Fruit fly (Drosophila melanogaster): ENCODE measurements around the gene CG10466.

CG10466 gene

DNA sequence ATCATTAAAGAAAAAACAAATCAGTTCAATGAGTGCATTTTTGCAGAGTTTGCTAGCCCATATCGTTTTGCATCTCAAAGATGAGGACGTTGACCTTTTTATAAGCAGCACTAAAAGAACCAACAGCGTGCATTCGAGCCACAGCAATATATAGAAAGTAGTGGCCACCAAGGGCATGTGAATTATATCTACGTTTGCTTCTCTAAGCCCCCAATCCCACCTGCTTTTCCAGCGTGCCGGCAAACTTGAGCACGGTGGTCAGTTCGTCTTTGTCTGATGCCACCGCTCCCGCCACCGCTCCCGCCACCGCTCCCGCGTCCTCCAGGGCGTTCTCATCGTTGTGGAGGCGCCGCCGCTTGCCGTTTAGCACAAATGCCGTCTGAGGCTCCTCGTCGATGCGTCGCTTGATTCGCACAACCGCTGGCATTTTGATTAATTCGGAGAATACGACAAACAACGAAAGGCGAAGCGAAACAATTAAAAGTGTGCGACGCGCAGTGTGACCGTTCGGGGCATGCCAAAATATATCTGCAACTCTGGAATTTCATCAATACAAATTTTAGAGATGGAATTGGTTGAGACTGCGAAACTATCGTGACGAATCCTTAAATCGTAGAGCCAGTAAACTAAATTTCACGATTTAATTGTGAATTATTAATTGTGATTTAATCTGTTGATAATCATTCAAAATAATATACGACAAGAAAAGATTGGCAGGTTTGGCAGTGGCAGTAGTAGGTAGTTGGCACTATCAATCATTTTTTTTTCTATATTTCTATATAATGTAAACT lies 3.6 kb downstream of the CG10466 start (continued):
- TF ChIP-seq HmgZ (tag; optimal IDR thresholded peaks at IDR 0.05) (peak; percentile 32), NC2β (GFP tag; optimal IDR thresholded peaks at IDR 0.05) (peak; percentile 17), bab2 (GFP tag; optimal IDR thresholded peaks at IDR 0.05) (peak; percentile 48), CG10321 (GFP tag; IDR thresholded peaks at IDR 0.05) (no peak), Stat92E (GFP tag; optimal IDR thresholded peaks at IDR 0.05) (peak in 1 of 3 experiments; percentile 5), stwl (tag; optimal IDR thresholded peaks at IDR 0.05) (peak; percentile 90), CG11723 (GFP tag; optimal IDR thresholded peaks at IDR 0.05) (peak; percentile 24), CG11504 (tag; optimal IDR thresholded peaks at IDR 0.05) (peak; percentile 46), Hmx (GFP tag; optimal IDR thresholded peaks at IDR 0.05) (peak; percentile 36), bcd (GFP tag; optimal IDR thresholded peaks at IDR 0.05) (peak; percentile 39), CG2120 (GFP tag; optimal IDR thresholded peaks at IDR 0.05) (peak; percentile 79), rib (GFP tag; IDR thresholded peaks at IDR 0.05) (no peak), MBD-R2 (GFP tag; IDR thresholded peaks at IDR 0.05) (peak; percentile 92), vfl (GFP tag; optimal IDR thresholded peaks at IDR 0.05) (no peak), CG1024 (GFP tag; IDR thresholded peaks at IDR 0.05) (no peak), twi (tag; optimal IDR thresholded peaks at IDR 0.05) (no peak), CG12299 (tag; optimal IDR thresholded peaks at IDR 0.05) (no peak), tup (GFP tag; optimal IDR thresholded peaks at IDR 0.05) (peak; percentile 34), tx (GFP tag; optimal IDR thresholded peaks at IDR 0.05) (no peak), PHDP (tag; optimal IDR thresholded peaks at IDR 0.05) (peak; percentile 40), mirr (GFP tag; optimal IDR thresholded peaks at IDR 0.05) (no peak), CG3726 (GFP tag; IDR thresholded peaks at IDR 0.05) (no peak), sug (tag; optimal IDR thresholded peaks at IDR 0.05) (peak; percentile 31), dimm (GFP tag; IDR thresholded peaks at IDR 0.05) (no peak), luna (GFP tag; optimal IDR thresholded peaks at IDR 0.05) (no peak), pb (GFP tag; optimal IDR thresholded peaks at IDR 0.05) (no peak), Xbp1 (GFP tag; optimal IDR thresholded peaks at IDR 0.05) (peak; percentile 68), br (optimal IDR thresholded peaks at IDR 0.05) (no peak), tin (GFP tag; optimal IDR thresholded peaks at IDR 0.05) (peak; percentile 56), abd-A (tag; optimal IDR thresholded peaks at IDR 0.05) (no peak), Ada2b (GFP tag; IDR thresholded peaks at IDR 0.05) (no peak), Kr (GFP tag; optimal IDR thresholded peaks at IDR 0.05) (no peak), D19A (tag; optimal IDR thresholded peaks at IDR 0.05) (peak; percentile 41), ham (GFP tag; IDR thresholded peaks at IDR 0.05) (no peak), Oaz (GFP tag; IDR thresholded peaks at IDR 0.05) (no peak), zen2 (GFP tag; IDR thresholded peaks at IDR 0.05; ENCODE audit: partially characterized antibody) (peak; percentile 82; the same call in 2 of the 3 replicates), Oli (tag; optimal IDR thresholded peaks at IDR 0.05) (no peak), CG5953 (GFP tag; IDR thresholded peaks at IDR 0.05) (no peak), chm (GFP tag; IDR thresholded peaks at IDR 0.05) (peak; percentile 51; the same call in 1 of the 2 replicates), CG7556 (GFP tag; optimal IDR thresholded peaks at IDR 0.05) (peak; percentile 50), CTCF (GFP tag; optimal IDR thresholded peaks at IDR 0.05) (no peak), CG17186 (GFP tag; optimal IDR thresholded peaks at IDR 0.05) (peak; percentile 53), ase (GFP tag; IDR thresholded peaks at IDR 0.05) (peak; percentile 42; the same call in 1 of the 3 replicates), CG8359 (GFP tag; optimal IDR thresholded peaks at IDR 0.05; ENCODE audit: borderline replicate concordance) (no peak), CG15514 (GFP tag; optimal IDR thresholded peaks at IDR 0.05) (peak; percentile 66), CG18619 (GFP tag; optimal IDR thresholded peaks at IDR 0.05) (peak; percentile 47), CG3281 (GFP tag; optimal IDR thresholded peaks at IDR 0.05) (no peak), ATbp (GFP tag; optimal IDR thresholded peaks at IDR 0.05) (no peak), CG30403 (GFP tag; optimal IDR thresholded peaks at IDR 0.05) (peak; percentile 66), mam (GFP tag; optimal IDR thresholded peaks at IDR 0.05) (peak; percentile 51)
